Worm (Caenorhabditis elegans) whole organism, L1 larva: ENCODE measurements around the gene F42E8.1.

Experiments used
- C04F5.9 ChIP-seq: sonication (generic microtip); optimal IDR thresholded peaks from 2 replicates; lab custom pipeline; 2016; ENCODE audit warnings: missing genetic modification characterization, missing compliant biosample characterization
- Y116A8C.19 ChIP-seq: sonication (generic microtip); optimal IDR thresholded peaks from 2 replicates; lab custom pipeline; 2016; ENCODE audit warnings: missing compliant biosample characterization, missing genetic modification characterization, borderline replicate concordance
- aha-1 ChIP-seq: fragments of 150-350 bp; optimal IDR thresholded peaks from 2 replicates; lab custom pipeline; 2014; ENCODE audit warnings: missing biosample characterization, missing genetic modification characterization
- aly-2 ChIP-seq: fragments of 150-350 bp; optimal IDR thresholded peaks from 2 replicates; lab custom pipeline; 2014; ENCODE audit warnings: missing biosample characterization, missing genetic modification characterization
- blmp-1 ChIP-seq: fragments of 150-350 bp; optimal IDR thresholded peaks from 2 replicates; lab custom pipeline; 2014; ENCODE audit warnings: missing biosample characterization, missing genetic modification characterization
- ceh-82 ChIP-seq, 3 experiments: fragments of 150-350 bp in 1 of 3; sonication (generic microtip) in 2 of 3; optimal IDR thresholded peaks; 2 replicates each; lab custom pipeline; 2014 to 2017; ENCODE audit warnings: missing biosample characterization in 3 of 3, missing genetic modification characterization in 3 of 3
- ces-1 ChIP-seq: fragments of 150-350 bp; optimal IDR thresholded peaks from 2 replicates; lab custom pipeline; 2014; ENCODE audit warnings: missing biosample characterization, missing genetic modification reagents, missing genetic modification characterization
- dpl-1 ChIP-seq, 3 experiments: fragments of 150-350 bp in 2 of 3; sonication (generic microtip) in 1 of 3; optimal IDR thresholded peaks; 2 replicates each; lab custom pipeline; 2014 to 2017; ENCODE audit warnings: missing biosample characterization in 3 of 3, missing genetic modification characterization in 3 of 3, missing genetic modification reagents in 3 of 3
- dsc-1 ChIP-seq: sonication (generic microtip); optimal IDR thresholded peaks from 2 replicates; lab custom pipeline; 2016; ENCODE audit warnings: mild to moderate bottlenecking, missing genetic modification characterization, missing compliant biosample characterization
- efl-1 ChIP-seq, 4 experiments: fragments of 150-350 bp; optimal IDR thresholded peaks in 3 of 4; peaks in 1 of 4; 1 replicate in 1 of 4; 2 replicates in 3 of 4; lab custom pipeline; 2014; ENCODE audit warnings: missing biosample characterization in 2 of 4, missing genetic modification characterization in 2 of 4, missing genetic modification reagents in 2 of 4
- elt-2 ChIP-seq: sonication (generic microtip); optimal IDR thresholded peaks from 2 replicates; lab custom pipeline; 2016; ENCODE audit warnings: missing genetic modification characterization, mild to moderate bottlenecking, inconsistent platforms, missing compliant biosample characterization, missing genetic modification reagents
- fkh-10 ChIP-seq: sonication (generic microtip); optimal IDR thresholded peaks from 2 replicates; lab custom pipeline; 2017; ENCODE audit warnings: missing biosample characterization, missing genetic modification reagents, missing genetic modification characterization
- fkh-4 ChIP-seq: sonication (generic microtip); optimal IDR thresholded peaks from 2 replicates; lab custom pipeline; 2016; ENCODE audit warnings: missing compliant biosample characterization, missing genetic modification characterization, borderline replicate concordance
- fkh-8 ChIP-seq: sonication (generic microtip); optimal IDR thresholded peaks from 2 replicates; lab custom pipeline; 2016; ENCODE audit warnings: mild to moderate bottlenecking, missing genetic modification characterization, missing compliant biosample characterization
- hlh-17 ChIP-seq: fragments of 200-800 bp; sonication (Bioruptor generic); optimal IDR thresholded peaks from 2 replicates; lab custom pipeline; 2018; ENCODE audit warnings: missing genetic modification characterization, mild to moderate bottlenecking, missing compliant biosample characterization, moderate library complexity, borderline replicate concordance
- jun-1 ChIP-seq: fragments of 150-350 bp; optimal IDR thresholded peaks from 2 replicates; lab custom pipeline; 2014; ENCODE audit warnings: missing biosample characterization, missing genetic modification reagents, missing genetic modification characterization
- lin-13 ChIP-seq: fragments of 150-350 bp; optimal IDR thresholded peaks from 2 replicates; lab custom pipeline; 2014; ENCODE audit warnings: missing biosample characterization, missing genetic modification reagents, missing genetic modification characterization
- lin-35 ChIP-seq, 2 experiments: fragments of 150-350 bp; optimal IDR thresholded peaks; 2 replicates each; lab custom pipeline; 2014; ENCODE audit warnings: missing biosample characterization in 2 of 2, missing genetic modification characterization in 2 of 2, missing genetic modification reagents in 2 of 2
- lin-39 ChIP-seq: fragments of 150-350 bp; optimal IDR thresholded peaks from 2 replicates; lab custom pipeline; 2014; ENCODE audit warnings: missing biosample characterization, missing genetic modification reagents, missing genetic modification characterization
- lir-3 ChIP-seq: sonication (generic microtip); optimal IDR thresholded peaks from 2 replicates; lab custom pipeline; 2016; ENCODE audit warnings: mild to moderate bottlenecking, missing genetic modification characterization, moderate library complexity, missing compliant biosample characterization; ENCODE audit not compliant: poor library complexity
- lsy-2 ChIP-seq, 2 experiments: fragments of 150-350 bp; optimal IDR thresholded peaks; 2 replicates each; lab custom pipeline; 2014; ENCODE audit warnings: missing biosample characterization in 2 of 2, missing genetic modification characterization in 2 of 2
- mab-9 ChIP-seq: fragments of 200-800 bp; sonication (Bioruptor generic); IDR thresholded peaks from 2 replicates; pipeline ENCODE4 v1.3.6; 2022; ENCODE audit warnings: missing genetic modification reagents, missing genetic modification characterization, missing compliant biosample characterization
- mdl-1 ChIP-seq, 2 experiments: fragments of 150-350 bp; optimal IDR thresholded peaks; 2 replicates each; lab custom pipeline; 2014 to 2017; ENCODE audit warnings: missing biosample characterization in 2 of 2, missing genetic modification characterization in 2 of 2, inconsistent platforms in 1 of 2
- nhr-20 ChIP-seq: sonication (generic microtip); optimal IDR thresholded peaks from 2 replicates; lab custom pipeline; 2016; ENCODE audit warnings: mild to moderate bottlenecking, missing genetic modification characterization, missing compliant biosample characterization
- nhr-237 ChIP-seq: fragments of 150-350 bp; optimal IDR thresholded peaks from 2 replicates; lab custom pipeline; 2014; ENCODE audit warnings: missing biosample characterization, missing genetic modification characterization
- nhr-71 ChIP-seq: sonication (generic microtip); optimal IDR thresholded peaks from 2 replicates; lab custom pipeline; 2016; ENCODE audit warnings: mild to moderate bottlenecking, missing genetic modification characterization, moderate library complexity, missing compliant biosample characterization
- nhr-85 ChIP-seq: sonication (generic microtip); peaks from one replicate; lab custom pipeline; 2016; ENCODE audit warnings: missing genetic modification characterization, inconsistent platforms, missing compliant biosample characterization
- pag-3 ChIP-seq: sonication (generic microtip); optimal IDR thresholded peaks from 2 replicates; lab custom pipeline; 2017; ENCODE audit warnings: missing genetic modification characterization, mild to moderate bottlenecking, missing compliant biosample characterization, antibody characterized with exemption, borderline replicate concordance; ENCODE audit not compliant: insufficient read depth
- pax-3 ChIP-seq: fragments of 200-800 bp; sonication (Bioruptor generic); optimal IDR thresholded peaks from 2 replicates; lab custom pipeline; 2018; ENCODE audit warnings: mild to moderate bottlenecking, missing genetic modification characterization, moderate library complexity, missing compliant biosample characterization
- pqm-1 ChIP-seq: sonication (generic microtip); optimal IDR thresholded peaks from 3 replicates; lab custom pipeline; 2017; ENCODE audit warnings: missing biosample characterization, missing genetic modification characterization
- rnt-1 ChIP-seq: sonication (generic microtip); optimal IDR thresholded peaks from 2 replicates; lab custom pipeline; 2016; ENCODE audit warnings: mild to moderate bottlenecking, missing genetic modification characterization, moderate library complexity, missing compliant biosample characterization
- skn-1 ChIP-seq: fragments of 150-350 bp; optimal IDR thresholded peaks from 2 replicates; lab custom pipeline; 2014; ENCODE audit warnings: missing biosample characterization, missing genetic modification characterization
- snu-23 ChIP-seq: sonication (generic microtip); optimal IDR thresholded peaks from 2 replicates; lab custom pipeline; 2016; ENCODE audit warnings: missing genetic modification characterization, missing compliant biosample characterization
- sox-4 ChIP-seq: sonication (generic microtip); optimal IDR thresholded peaks from 2 replicates; lab custom pipeline; 2016; ENCODE audit warnings: missing genetic modification characterization, missing compliant biosample characterization
- sptf-1 ChIP-seq: fragments of 150-350 bp; optimal IDR thresholded peaks from 2 replicates; lab custom pipeline; 2014; ENCODE audit warnings: missing biosample characterization, missing genetic modification characterization
- tbx-2 ChIP-seq: sonication (generic microtip); optimal IDR thresholded peaks from 2 replicates; lab custom pipeline; 2016; ENCODE audit warnings: missing genetic modification characterization, missing compliant biosample characterization
- tlp-1 ChIP-seq: fragments of 150-350 bp; optimal IDR thresholded peaks from 2 replicates; lab custom pipeline; 2014; ENCODE audit warnings: missing biosample characterization, missing genetic modification characterization
- unc-86 ChIP-seq: sonication (generic microtip); optimal IDR thresholded peaks from 2 replicates; lab custom pipeline; 2016; ENCODE audit warnings: missing genetic modification characterization, missing compliant biosample characterization
- unc-98 ChIP-seq: fragments of 200-800 bp; sonication (Bioruptor generic); IDR thresholded peaks from 2 replicates; pipeline ENCODE4 v1.3.6; 2022; ENCODE audit warnings: missing genetic modification characterization, missing compliant biosample characterization
- xbp-1 ChIP-seq: sonication (generic microtip); optimal IDR thresholded peaks from 2 replicates; lab custom pipeline; 2016; ENCODE audit warnings: missing genetic modification characterization, missing compliant biosample characterization
- zag-1 ChIP-seq: fragments of 150-350 bp; optimal IDR thresholded peaks from 2 replicates; lab custom pipeline; 2014; ENCODE audit warnings: missing biosample characterization, missing genetic modification characterization
- zip-4 ChIP-seq: fragments of 200-800 bp; sonication (Bioruptor generic); optimal IDR thresholded peaks from 2 replicates; lab custom pipeline; 2018; ENCODE audit warnings: mild to moderate bottlenecking, missing genetic modification characterization, moderate library complexity, missing compliant biosample characterization

Gene F42E8.1

ce11 chrV:13071052-13071451, 9.1 kb downstream of the F42E8.1 start, which contains the start of gene C34B4.3:
Gene C34B4.3, minus strand, starts transcription at chrV:13071152.
- no peak for TF ChIP-seq dpl-1 (GFP tag; optimal IDR thresholded peaks at IDR 0.05; lab: Kevin White, UChicago)
- TF ChIP-seq fkh-4 (tag; lab: Kevin White, UChicago), result no peak
- TF ChIP-seq sptf-1 (tag; lab: Kevin White, UChicago), result no peak
- no peak for TF ChIP-seq elt-2
- TF ChIP-seq pag-3 (tag; lab: Kevin White, UChicago), result no peak
- no peak for TF ChIP-seq jun-1 (tag; lab: Kevin White, UChicago)
- no peak for TF ChIP-seq aly-2
- no peak for TF ChIP-seq efl-1 (optimal IDR thresholded peaks at IDR 0.05; lab: Kevin White, UChicago)
- TF ChIP-seq efl-1 (GFP tag; optimal IDR thresholded peaks at IDR 0.05 in 1 of 2; lab: Kevin White, UChicago), result no peak
- TF ChIP-seq nhr-71 (tag; lab: Kevin White, UChicago), result no peak
- no peak for TF ChIP-seq skn-1 (tag; lab: Kevin White, UChicago)
- no peak for TF ChIP-seq tbx-2
- no peak for TF ChIP-seq C04F5.9 (tag; lab: Kevin White, UChicago)
- no peak for TF ChIP-seq fkh-8

ce11 chrV:13073145-13073544, 11.2 kb downstream of the F42E8.1 start:
- TF ChIP-seq efl-1 (optimal IDR thresholded peaks at IDR 0.05; lab: Kevin White, UChicago), result no peak
- peak in 1 of 2 experiments; percentile 56 for TF ChIP-seq efl-1 (GFP tag; optimal IDR thresholded peaks at IDR 0.05 in 1 of 2; lab: Kevin White, UChicago)
- TF ChIP-seq snu-23 (GFP tag; lab: Kevin White, UChicago), result peak; percentile 62
- TF ChIP-seq xbp-1 (tag; lab: Kevin White, UChicago), result peak; percentile 2
- TF ChIP-seq lin-35 (GFP tag; optimal IDR thresholded peaks at IDR 0.05; lab: Kevin White, UChicago), result peak in 1 of 2 experiments; percentile 18
- TF ChIP-seq sptf-1 (tag; lab: Kevin White, UChicago), result no peak
- TF ChIP-seq nhr-71 (tag; lab: Kevin White, UChicago), result peak; percentile 24
- TF ChIP-seq dsc-1 (tag; lab: Kevin White, UChicago), result peak; percentile 28
- peak; percentile 70 for TF ChIP-seq nhr-85 (tag; lab: Kevin White, UChicago)
- no peak for TF ChIP-seq pqm-1 (tag; lab: Kevin White, UChicago)
- no peak for TF ChIP-seq aha-1
- no peak for TF ChIP-seq fkh-10 (GFP tag; lab: Kevin White, UChicago)
- no peak for TF ChIP-seq sox-4 (tag; lab: Kevin White, UChicago)
- TF ChIP-seq nhr-20 (tag; lab: Kevin White, UChicago), result peak; percentile 42
- TF ChIP-seq, all 84 proteins: peak for 8

ce11 chrV:13074148-13074547, 12.2 kb downstream of the F42E8.1 start:
- TF ChIP-seq pax-3 (tag; lab: Kevin White, UChicago), result peak; percentile 19
- TF ChIP-seq unc-98 (GFP tag; lab: Robert Waterston, UW), result no peak
- no peak for TF ChIP-seq rnt-1
- TF ChIP-seq dsc-1 (tag; lab: Kevin White, UChicago), result peak; percentile 70
- TF ChIP-seq, all 84 proteins: peak for 2

- TF ChIP-seq mdl-1 (tag; optimal IDR thresholded peaks at IDR 0.05; lab: Kevin White, UChicago) (no peak), pax-3 (tag; lab: Kevin White, UChicago) (peak; percentile 61), dsc-1 (tag; lab: Kevin White, UChicago) (peak; percentile 62)
These were observed 13.5 kb downstream of the F42E8.1 start for ce11 chrV:13075432-13075831.

- TF ChIP-seq blmp-1 (tag; lab: Kevin White, UChicago) (peak; percentile 93), hlh-17 (GFP tag; lab: Kevin White, UChicago) (no peak), pqm-1 (tag; lab: Kevin White, UChicago) (no peak), zag-1 (tag; lab: Kevin White, UChicago) (no peak), lir-3 (tag; lab: Kevin White, UChicago) (peak; percentile 45), tlp-1 (tag; lab: Kevin White, UChicago) (no peak), nhr-237 (tag; lab: Kevin White, UChicago) (no peak), ces-1 (GFP tag; lab: Kevin White, UChicago) (no peak), sptf-1 (tag; lab: Kevin White, UChicago) (no peak), lin-39 (tag; lab: Kevin White, UChicago) (peak; percentile 75), lsy-2 (tag; optimal IDR thresholded peaks at IDR 0.05; lab: Kevin White, UChicago) (peak; percentile 57 to 73), Y116A8C.19 (no peak), nhr-20 (tag; lab: Kevin White, UChicago) (peak; percentile 99), mab-9 (GFP tag; lab: Robert Waterston, UW) (no peak), unc-86 (tag; lab: Kevin White, UChicago) (no peak), ceh-82 (tag; optimal IDR thresholded peaks at IDR 0.05; lab: Kevin White, UChicago) (peak in 2 of 3 experiments; percentile 2 to 25), C04F5.9 (tag; lab: Kevin White, UChicago) (peak; percentile 40), zip-4 (GFP tag; lab: Kevin White, UChicago) (no peak), lin-13 (GFP tag; lab: Kevin White, UChicago) (no peak)
These were observed 19.3 kb downstream of the F42E8.1 start for ce11 chrV:13081197-13081747.
